Worm (Caenorhabditis elegans): ENCODE data around the gene Y76B12C.4.

DNA sequence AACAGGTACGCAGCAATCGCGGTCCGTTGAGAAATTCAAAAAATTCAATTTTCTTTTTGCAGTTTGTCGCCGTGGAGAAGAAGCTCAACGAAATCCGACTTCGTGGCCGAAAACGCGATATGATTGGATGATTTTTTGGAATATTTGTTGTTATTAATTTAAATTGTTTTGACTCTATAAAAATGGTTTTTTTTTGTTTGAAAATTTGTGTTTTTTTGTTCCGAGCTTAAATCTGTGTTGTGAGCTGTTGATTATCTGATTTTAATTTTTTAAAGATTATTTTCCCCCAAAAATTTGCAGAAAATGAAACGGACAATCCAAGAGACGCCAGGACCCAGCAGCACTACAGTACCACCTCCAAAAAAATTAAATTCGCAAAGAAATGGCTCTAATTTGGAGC is 12.6 kb downstream of the Y76B12C.4 start, which contains the start of gene tdpo-1:
- TF ChIP-seq nhr-76 (tag; optimal IDR thresholded peaks at IDR 0.05) (no peak), aly-2 (tag; optimal IDR thresholded peaks at IDR 0.05) (no peak)

Data from whole organism, L3 larva.